In genomic region chr2L:10565674-10566073, dm6 we compare ENCODE assay signal across 1 fruit fly cellular context.
TF ChIP-seq lines count a peak whose summit lies in the region.

No protein-coding gene starts in this region.

TF ChIP-seq in whole organism, embryonic, 481 proteins besides CTCF, POLR2A, EP300 and RAD21 (continued from another document and continues in another):
- TF ChIP-seq CG1529 (GFP tag; optimal IDR thresholded peaks at IDR 0.05; lab: Kevin White, UChicago) = no peak
- no peak for TF ChIP-seq pros (GFP tag; optimal IDR thresholded peaks at IDR 0.05; lab: Kevin White, UChicago)
- TF ChIP-seq CG8290 (GFP tag; optimal IDR thresholded peaks at IDR 0.05; lab: Kevin White, UChicago) = no peak
- TF ChIP-seq CG8290 (tag; optimal IDR thresholded peaks at IDR 0.05; lab: Kevin White, UChicago) = peak in 1 of 2 experiments; percentile 80
- TF ChIP-seq CG12071 (GFP tag; optimal IDR thresholded peaks at IDR 0.05; lab: Kevin White, UChicago) = peak; percentile 44
- peak; percentile 23; the same call in 1 of the 3 replicates for TF ChIP-seq CG14050 (GFP tag; IDR thresholded peaks at IDR 0.05; lab: Robert Waterston, UW)
- peak; percentile 35 for TF ChIP-seq Dip3 (GFP tag; optimal IDR thresholded peaks at IDR 0.05; lab: Kevin White, UChicago)
- no peak for TF ChIP-seq ham (GFP tag; IDR thresholded peaks at IDR 0.05; lab: Robert Waterston, UW)
- 0 out of 3 replicates have a peak, but pooled peaks have one; percentile 31 for TF ChIP-seq Mrtf (GFP tag; IDR thresholded peaks at IDR 0.05; lab: Robert Waterston, UW)
- TF ChIP-seq CG13123 (GFP tag; optimal IDR thresholded peaks at IDR 0.05; lab: Kevin White, UChicago) = no peak
- no peak for TF ChIP-seq Nf-YA (GFP tag; IDR thresholded peaks at IDR 0.05; lab: Robert Waterston, UW)
- peak; percentile 70 for TF ChIP-seq ranshi (GFP tag; IDR thresholded peaks at IDR 0.05; lab: Robert Waterston, UW)
- TF ChIP-seq CG12236 (GFP tag; optimal IDR thresholded peaks at IDR 0.05; lab: Kevin White, UChicago) = no peak
- TF ChIP-seq sisA (GFP tag; IDR thresholded peaks at IDR 0.05; lab: Robert Waterston, UW) = peak; percentile 43; the same call in 1 of the 2 replicates
- TF ChIP-seq Stat92E (GFP tag; optimal IDR thresholded peaks at IDR 0.05; lab: Kevin White, UChicago) = no peak
- peak; percentile 58; the same call in 1 of the 3 replicates for TF ChIP-seq ken (GFP tag; IDR thresholded peaks at IDR 0.05; lab: Robert Waterston, UW)
- no peak for TF ChIP-seq Dfd (GFP tag; optimal IDR thresholded peaks at IDR 0.05; lab: Kevin White, UChicago)
- TF ChIP-seq Hand (GFP tag; optimal IDR thresholded peaks at IDR 0.05; lab: Kevin White, UChicago) = peak; percentile 80
- TF ChIP-seq CG4282 (GFP tag; optimal IDR thresholded peaks at IDR 0.05; lab: Kevin White, UChicago) = peak; percentile 22
- no peak for TF ChIP-seq Bdp1 (GFP tag; optimal IDR thresholded peaks at IDR 0.05; lab: Kevin White, UChicago)
- no peak for TF ChIP-seq Ets97D (GFP tag; optimal IDR thresholded peaks at IDR 0.05; lab: Kevin White, UChicago)
- peak; percentile 1 for TF ChIP-seq sd (tag; optimal IDR thresholded peaks at IDR 0.05; lab: Kevin White, UChicago)
- peak; percentile 50 for TF ChIP-seq CG13296 (GFP tag; optimal IDR thresholded peaks at IDR 0.05; lab: Kevin White, UChicago)
- TF ChIP-seq CG31365 (tag; optimal IDR thresholded peaks at IDR 0.05; lab: Kevin White, UChicago) = no peak
- peak; percentile 73 for TF ChIP-seq slbo (GFP tag; IDR thresholded peaks at IDR 0.05; lab: Robert Waterston, UW)
- no peak for TF ChIP-seq Bteb2 (GFP tag; optimal IDR thresholded peaks at IDR 0.05; lab: Kevin White, UChicago)
- TF ChIP-seq B-H2 (GFP tag; optimal IDR thresholded peaks at IDR 0.05; lab: Kevin White, UChicago) = no peak
- no peak for TF ChIP-seq CG4820 (GFP tag; optimal IDR thresholded peaks at IDR 0.05; lab: Kevin White, UChicago)
- peak; percentile 37 for TF ChIP-seq CG2712 (tag; optimal IDR thresholded peaks at IDR 0.05; lab: Kevin White, UChicago)
- no peak for TF ChIP-seq br (optimal IDR thresholded peaks at IDR 0.05; lab: Kevin White, UChicago)
- peak; percentile 55 for TF ChIP-seq lmd (GFP tag; IDR thresholded peaks at IDR 0.05; lab: Robert Waterston, UW)
- no peak for TF ChIP-seq bab2 (GFP tag; optimal IDR thresholded peaks at IDR 0.05; lab: Kevin White, UChicago)
- no peak for TF ChIP-seq gcm (GFP tag; optimal IDR thresholded peaks at IDR 0.05; lab: Kevin White, UChicago)
- TF ChIP-seq gce (GFP tag; IDR thresholded peaks at IDR 0.05; lab: Robert Waterston, UW) = no peak
- TF ChIP-seq CG2129 (GFP tag; IDR thresholded peaks at IDR 0.05; lab: Robert Waterston, UW; ENCODE audit: partially characterized antibody) = no peak
- no peak for TF ChIP-seq CrebB (tag; optimal IDR thresholded peaks at IDR 0.05; lab: Kevin White, UChicago)
- TF ChIP-seq CG3847 (GFP tag; IDR thresholded peaks at IDR 0.05; lab: Robert Waterston, UW) = 0 out of 2 replicates have a peak, but pooled peaks have one; percentile 48
- no peak for TF ChIP-seq jigr1 (GFP tag; IDR thresholded peaks at IDR 0.05; lab: Robert Waterston, UW)
- no peak for TF ChIP-seq salm (tag; optimal IDR thresholded peaks at IDR 0.05; lab: Kevin White, UChicago)
- peak; percentile 41 for TF ChIP-seq D19B (GFP tag; optimal IDR thresholded peaks at IDR 0.05; lab: Kevin White, UChicago)
- TF ChIP-seq CG6689 (GFP tag; IDR thresholded peaks at IDR 0.05; lab: Robert Waterston, UW) = peak; percentile 51; the same call in 1 of the 2 replicates
- no peak for TF ChIP-seq twi (tag; optimal IDR thresholded peaks at IDR 0.05; lab: Kevin White, UChicago)
- peak; percentile 52 for TF ChIP-seq HHEX (GFP tag; optimal IDR thresholded peaks at IDR 0.05; lab: Kevin White, UChicago)
- no peak for TF ChIP-seq cg (GFP tag; optimal IDR thresholded peaks at IDR 0.05; lab: Kevin White, UChicago)
- no peak for TF ChIP-seq CG17568 (GFP tag; optimal IDR thresholded peaks at IDR 0.05; lab: Kevin White, UChicago)
- TF ChIP-seq CG1832 (GFP tag; optimal IDR thresholded peaks at IDR 0.05; lab: Kevin White, UChicago) = no peak
- no peak for TF ChIP-seq TFAM (GFP tag; optimal IDR thresholded peaks at IDR 0.05; lab: Kevin White, UChicago)
- TF ChIP-seq Vsx1 (GFP tag; optimal IDR thresholded peaks at IDR 0.05; lab: Kevin White, UChicago) = no peak
- TF ChIP-seq CG8281 (tag; optimal IDR thresholded peaks at IDR 0.05; lab: Kevin White, UChicago) = no peak
- TF ChIP-seq CG11723 (GFP tag; optimal IDR thresholded peaks at IDR 0.05; lab: Kevin White, UChicago) = no peak
- TF ChIP-seq fd96Cb (tag; optimal IDR thresholded peaks at IDR 0.05; lab: Kevin White, UChicago) = peak; percentile 10
- no peak for TF ChIP-seq Atf-2 (GFP tag; optimal IDR thresholded peaks at IDR 0.05; lab: Kevin White, UChicago)
- TF ChIP-seq Pdp1 (GFP tag; optimal IDR thresholded peaks at IDR 0.05; lab: Kevin White, UChicago) = no peak
- no peak for TF ChIP-seq Hmx (GFP tag; optimal IDR thresholded peaks at IDR 0.05; lab: Kevin White, UChicago)
- peak; percentile 58 for TF ChIP-seq gem (tag; optimal IDR thresholded peaks at IDR 0.05; lab: Kevin White, UChicago)
- TF ChIP-seq sqz (GFP tag; optimal IDR thresholded peaks at IDR 0.05; lab: Kevin White, UChicago) = no peak
- TF ChIP-seq psq (GFP tag; optimal IDR thresholded peaks at IDR 0.05; lab: Kevin White, UChicago) = no peak
- no peak for TF ChIP-seq CG4328 (GFP tag; optimal IDR thresholded peaks at IDR 0.05; lab: Kevin White, UChicago)
- 0 out of 2 replicates have a peak, but pooled peaks have one; percentile 9 for TF ChIP-seq Poxn (GFP tag; IDR thresholded peaks at IDR 0.05; lab: Robert Waterston, UW)
- peak in 1 of 2 experiments; percentile 11 for TF ChIP-seq bsh (GFP tag; optimal IDR thresholded peaks at IDR 0.05; lab: Kevin White, UChicago)
- TF ChIP-seq CG43689 (GFP tag; IDR thresholded peaks at IDR 0.05; lab: Robert Waterston, UW) = no peak
- no peak for TF ChIP-seq inv (GFP tag; IDR thresholded peaks at IDR 0.05; lab: Robert Waterston, UW; ENCODE audit: partially characterized antibody)
- no peak for TF ChIP-seq HLHmδ (GFP tag; optimal IDR thresholded peaks at IDR 0.05; lab: Kevin White, UChicago)
- peak; percentile 12 for TF ChIP-seq Camta (GFP tag; optimal IDR thresholded peaks at IDR 0.05; lab: Kevin White, UChicago)
- no peak for TF ChIP-seq gcm2 (GFP tag; optimal IDR thresholded peaks at IDR 0.05; lab: Kevin White, UChicago)
- TF ChIP-seq Tbp (GFP tag; optimal IDR thresholded peaks at IDR 0.05; lab: Kevin White, UChicago) = no peak
- TF ChIP-seq corto (GFP tag; optimal IDR thresholded peaks at IDR 0.05; lab: Kevin White, UChicago) = no peak
- TF ChIP-seq Taf1 (GFP tag; IDR thresholded peaks at IDR 0.05; lab: Robert Waterston, UW) = peak; percentile 51; the same call in 1 of the 2 replicates
- peak; percentile 43 for TF ChIP-seq Deaf1 (tag; optimal IDR thresholded peaks at IDR 0.05; lab: Kevin White, UChicago)
- TF ChIP-seq Dip2 (GFP tag; IDR thresholded peaks at IDR 0.05; lab: Robert Waterston, UW) = no peak
- no peak for TF ChIP-seq CG1792 (GFP tag; optimal IDR thresholded peaks at IDR 0.05; lab: Kevin White, UChicago)
- no peak for TF ChIP-seq Neu2 (GFP tag; optimal IDR thresholded peaks at IDR 0.05; lab: Kevin White, UChicago; ENCODE audit: borderline replicate concordance)
- no peak for TF ChIP-seq Drgx (GFP tag; IDR thresholded peaks at IDR 0.05; lab: Robert Waterston, UW)
- TF ChIP-seq shn (GFP tag; optimal IDR thresholded peaks at IDR 0.05; lab: Kevin White, UChicago) = peak; percentile 22
- no peak for TF ChIP-seq pzg (GFP tag; optimal IDR thresholded peaks at IDR 0.05; lab: Kevin White, UChicago)
- TF ChIP-seq esg (GFP tag; conservative IDR thresholded peaks at IDR 0.05; lab: Robert Waterston, UW) = no peak
- TF ChIP-seq MESR4 (GFP tag; optimal IDR thresholded peaks at IDR 0.05; lab: Kevin White, UChicago) = no peak
- peak; percentile 16 for TF ChIP-seq Dek (tag; optimal IDR thresholded peaks at IDR 0.05; lab: Kevin White, UChicago)
- no peak for TF ChIP-seq zen (tag; optimal IDR thresholded peaks at IDR 0.05; lab: Kevin White, UChicago)
- TF ChIP-seq CG14441 (GFP tag; IDR thresholded peaks at IDR 0.05; lab: Robert Waterston, UW) = peak; percentile 32; the same call in 1 of the 2 replicates
- TF ChIP-seq NFAT (GFP tag; IDR thresholded peaks at IDR 0.05; lab: Robert Waterston, UW) = no peak
- TF ChIP-seq CG8765 (GFP tag; IDR thresholded peaks at IDR 0.05; lab: Robert Waterston, UW) = 0 out of 2 replicates have a peak, but pooled peaks have one; percentile 35
- TF ChIP-seq NfI (GFP tag; optimal IDR thresholded peaks at IDR 0.05; lab: Kevin White, UChicago) = peak; percentile 37
- no peak for TF ChIP-seq chinmo (GFP tag; IDR thresholded peaks at IDR 0.05; lab: Robert Waterston, UW; ENCODE audit: partially characterized antibody)
- peak; percentile 80 for TF ChIP-seq Dbx (GFP tag; IDR thresholded peaks at IDR 0.05; lab: Robert Waterston, UW)
- peak; percentile 6 for TF ChIP-seq ems (GFP tag; optimal IDR thresholded peaks at IDR 0.05; lab: Kevin White, UChicago)
- TF ChIP-seq pfk (GFP tag; optimal IDR thresholded peaks at IDR 0.05; lab: Kevin White, UChicago) = no peak
- TF ChIP-seq crol (GFP tag; IDR thresholded peaks at IDR 0.05; lab: Robert Waterston, UW) = no peak
- TF ChIP-seq CG3065 (GFP tag; optimal IDR thresholded peaks at IDR 0.05; lab: Kevin White, UChicago) = no peak
- TF ChIP-seq prd (optimal IDR thresholded peaks at IDR 0.05; lab: Kevin White, UChicago) = no peak
- TF ChIP-seq prd (GFP tag; IDR thresholded peaks at IDR 0.05; lab: Robert Waterston, UW) = peak; percentile 63; the same call in 2 of the 3 replicates
- TF ChIP-seq rib (GFP tag; IDR thresholded peaks at IDR 0.05; lab: Robert Waterston, UW) = no peak
- no peak for TF ChIP-seq Trl (optimal IDR thresholded peaks at IDR 0.05; lab: Kevin White, UChicago)
- TF ChIP-seq Trl (GFP tag; optimal IDR thresholded peaks at IDR 0.05; lab: Kevin White, UChicago) = peak; percentile 8
- no peak for TF ChIP-seq Rx (GFP tag; IDR thresholded peaks at IDR 0.05; lab: Robert Waterston, UW)
- TF ChIP-seq CG31441 (GFP tag; IDR thresholded peaks at IDR 0.05; lab: Robert Waterston, UW) = 0 out of 2 replicates have a peak, but pooled peaks have one; percentile 21
- TF ChIP-seq org-1 (GFP tag; optimal IDR thresholded peaks at IDR 0.05; lab: Kevin White, UChicago) = peak; percentile 53
- 0 out of 2 replicates have a peak, but pooled peaks have one; percentile 7 for TF ChIP-seq Oaz (GFP tag; IDR thresholded peaks at IDR 0.05; lab: Robert Waterston, UW)
- TF ChIP-seq dpn (GFP tag; optimal IDR thresholded peaks at IDR 0.05; lab: Kevin White, UChicago) = peak; percentile 25 to 37
- TF ChIP-seq Spps (tag; optimal IDR thresholded peaks at IDR 0.05; lab: Kevin White, UChicago) = no peak
- TF ChIP-seq Fer3 (tag; optimal IDR thresholded peaks at IDR 0.05; lab: Kevin White, UChicago) = peak; percentile 58
- TF ChIP-seq CG2875 (GFP tag; optimal IDR thresholded peaks at IDR 0.05; lab: Kevin White, UChicago) = no peak
- no peak for TF ChIP-seq dimm (GFP tag; IDR thresholded peaks at IDR 0.05; lab: Robert Waterston, UW)
- no peak for TF ChIP-seq Gsc (GFP tag; IDR thresholded peaks at IDR 0.05; lab: Robert Waterston, UW)
- TF ChIP-seq CG6813 (GFP tag; optimal IDR thresholded peaks at IDR 0.05; lab: Kevin White, UChicago) = peak; percentile 57
- TF ChIP-seq knrl (GFP tag; IDR thresholded peaks at IDR 0.05; lab: Robert Waterston, UW; ENCODE audit: partially characterized antibody) = no peak
- TF ChIP-seq otp (GFP tag; IDR thresholded peaks at IDR 0.05; lab: Robert Waterston, UW) = 0 out of 3 replicates have a peak, but pooled peaks have one; percentile 30
- no peak for TF ChIP-seq ash1 (GFP tag; optimal IDR thresholded peaks at IDR 0.05; lab: Kevin White, UChicago)
- TF ChIP-seq CG2202 (tag; optimal IDR thresholded peaks at IDR 0.05; lab: Kevin White, UChicago) = no peak
- TF ChIP-seq slou (GFP tag; optimal IDR thresholded peaks at IDR 0.05; lab: Kevin White, UChicago) = peak; percentile 19
- TF ChIP-seq Rfx (GFP tag; IDR thresholded peaks at IDR 0.05; lab: Robert Waterston, UW) = peak; percentile 69; the same call in 1 of the 2 replicates
- peak; percentile 37; the same call in 1 of the 2 replicates for TF ChIP-seq E2f2 (GFP tag; IDR thresholded peaks at IDR 0.05; lab: Robert Waterston, UW)
- TF ChIP-seq CG5245 (GFP tag; optimal IDR thresholded peaks at IDR 0.05; lab: Kevin White, UChicago) = no peak
- TF ChIP-seq NK7.1 (GFP tag; optimal IDR thresholded peaks at IDR 0.05; lab: Kevin White, UChicago) = peak; percentile 14
- no peak for TF ChIP-seq CG3838 (GFP tag; optimal IDR thresholded peaks at IDR 0.05; lab: Kevin White, UChicago)
- 0 out of 3 replicates have a peak, but pooled peaks have one; percentile 27 for TF ChIP-seq CG7357 (GFP tag; IDR thresholded peaks at IDR 0.05; lab: Robert Waterston, UW)
- TF ChIP-seq CG15011 (GFP tag; optimal IDR thresholded peaks at IDR 0.05; lab: Kevin White, UChicago) = no peak
- TF ChIP-seq CG32772 (GFP tag; IDR thresholded peaks at IDR 0.05; lab: Robert Waterston, UW) = no peak
- TF ChIP-seq stc (GFP tag; IDR thresholded peaks at IDR 0.05; lab: Robert Waterston, UW) = no peak
- TF ChIP-seq ato (GFP tag; IDR thresholded peaks at IDR 0.05; lab: Robert Waterston, UW; ENCODE audit: partially characterized antibody) = no peak
- TF ChIP-seq CHES-1-like (GFP tag; optimal IDR thresholded peaks at IDR 0.05; lab: Kevin White, UChicago) = peak; percentile 6
- no peak for TF ChIP-seq mirr (GFP tag; optimal IDR thresholded peaks at IDR 0.05; lab: Kevin White, UChicago)
- no peak for TF ChIP-seq zf30C (GFP tag; optimal IDR thresholded peaks at IDR 0.05; lab: Kevin White, UChicago)
- peak; percentile 11 for TF ChIP-seq Asciz (GFP tag; optimal IDR thresholded peaks at IDR 0.05; lab: Kevin White, UChicago)
- peak; percentile 19; the same call in 1 of the 2 replicates for TF ChIP-seq ara (GFP tag; IDR thresholded peaks at IDR 0.05; lab: Robert Waterston, UW)
- TF ChIP-seq kay (GFP tag; optimal IDR thresholded peaks at IDR 0.05; lab: Kevin White, UChicago) = no peak
- TF ChIP-seq vnd (GFP tag; IDR thresholded peaks at IDR 0.05; lab: Robert Waterston, UW; ENCODE audit: partially characterized antibody) = no peak
- TF ChIP-seq Ptx1 (GFP tag; IDR thresholded peaks at IDR 0.05; lab: Robert Waterston, UW) = peak; percentile 58; the same call in 1 of the 2 replicates
- TF ChIP-seq tgo (GFP tag; IDR thresholded peaks at IDR 0.05; lab: Robert Waterston, UW) = peak; percentile 58; the same call in 2 of the 3 replicates
- TF ChIP-seq Usf (GFP tag; optimal IDR thresholded peaks at IDR 0.05; lab: Kevin White, UChicago) = no peak
- peak; percentile 54 for TF ChIP-seq CG6854 (GFP tag; optimal IDR thresholded peaks at IDR 0.05; lab: Kevin White, UChicago)
- TF ChIP-seq CG12219 (GFP tag; optimal IDR thresholded peaks at IDR 0.05; lab: Kevin White, UChicago) = peak; percentile 48
